Fruit fly (Drosophila melanogaster): ENCODE results near the gene CG9917.

Gene CG9917

DNA sequence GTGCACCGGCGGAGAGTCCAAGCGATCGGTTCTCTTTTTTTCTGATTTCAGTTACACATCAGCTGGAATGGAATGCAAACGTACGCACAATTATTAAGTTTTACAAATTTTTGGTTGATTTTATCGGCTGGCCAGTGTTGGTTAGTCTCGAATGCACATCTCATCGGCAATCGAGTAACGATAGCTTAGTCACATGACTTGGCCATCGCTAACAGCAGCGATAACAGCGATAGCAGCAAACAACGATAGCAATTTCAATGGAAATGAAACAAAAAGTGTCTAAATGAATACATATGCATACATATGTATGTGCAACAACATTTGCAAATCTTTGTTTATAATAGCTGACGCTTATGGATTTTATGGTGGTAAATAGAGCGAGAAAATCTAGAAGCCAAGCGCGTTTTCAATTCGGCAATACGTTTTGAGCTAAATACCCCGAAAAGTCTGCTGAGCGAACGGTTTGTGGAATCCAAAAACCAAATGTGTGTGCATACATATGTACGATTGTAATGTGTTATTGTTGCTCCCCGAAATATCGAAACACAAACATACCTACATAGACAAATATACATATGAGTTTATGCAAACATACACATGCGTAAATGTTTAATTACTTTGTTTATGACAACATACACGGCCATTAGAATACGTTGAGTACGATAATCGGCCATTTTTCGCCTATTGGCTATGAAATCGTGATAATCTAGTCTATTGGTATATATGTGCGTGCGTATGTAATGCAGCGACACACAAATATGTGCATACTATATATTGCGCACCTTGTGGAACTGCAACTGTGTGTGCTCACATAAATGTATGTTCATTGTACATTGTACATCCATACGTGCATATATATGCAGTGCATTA is 26.4 kb downstream of the CG9917 start, which contains the start of gene CG3632 (continued):
- TF ChIP-seq CG3281 (GFP tag; optimal IDR thresholded peaks at IDR 0.05) (peak; percentile 23), zfh1 (GFP tag; IDR thresholded peaks at IDR 0.05) (0 out of 3 replicates have a peak, but pooled peaks have one; percentile 19), rib (GFP tag; IDR thresholded peaks at IDR 0.05) (peak; percentile 61; the same call in 1 of the 2 replicates), BEAF-32 (GFP tag; optimal IDR thresholded peaks at IDR 0.05) (peak; percentile 82), shn (GFP tag; optimal IDR thresholded peaks at IDR 0.05) (peak; percentile 1), NC2α (GFP tag; optimal IDR thresholded peaks at IDR 0.05) (no peak), Med (GFP tag) (peak; percentile 95), Hr51 (GFP tag; optimal IDR thresholded peaks at IDR 0.05) (peak in 1 of 2 experiments; percentile 24), dpn (GFP tag; optimal IDR thresholded peaks at IDR 0.05) (peak; percentile 59 to 65), CG12155 (GFP tag; optimal IDR thresholded peaks at IDR 0.05) (peak; percentile 53), CG4617 (GFP tag; optimal IDR thresholded peaks at IDR 0.05; ENCODE audit: borderline replicate concordance) (peak; percentile 71), Blimp-1 (GFP tag; optimal IDR thresholded peaks at IDR 0.05) (peak; percentile 62), sd (tag; optimal IDR thresholded peaks at IDR 0.05) (peak; percentile 64), CG4328 (GFP tag; optimal IDR thresholded peaks at IDR 0.05) (no peak), CG15269 (tag; optimal IDR thresholded peaks at IDR 0.05) (no peak), CG9727 (GFP tag; optimal IDR thresholded peaks at IDR 0.05) (peak; percentile 7), Atf-2 (GFP tag; optimal IDR thresholded peaks at IDR 0.05) (peak; percentile 17), Sry-δ (GFP tag; optimal IDR thresholded peaks at IDR 0.05) (peak; percentile 94), Oli (tag; optimal IDR thresholded peaks at IDR 0.05) (no peak), Xbp1 (GFP tag; optimal IDR thresholded peaks at IDR 0.05) (peak; percentile 42), Lim3 (GFP tag; IDR thresholded peaks at IDR 0.05) (no peak), CG6175 (GFP tag; IDR thresholded peaks at IDR 0.05) (peak; percentile 39; the same call in 1 of the 3 replicates), hb (GFP tag; IDR thresholded peaks at IDR 0.05; ENCODE audit: partially characterized antibody) (peak; percentile 85), NC2β (GFP tag; optimal IDR thresholded peaks at IDR 0.05) (peak; percentile 27), CG12659 (GFP tag; optimal IDR thresholded peaks at IDR 0.05) (peak; percentile 78), CG7963 (GFP tag; IDR thresholded peaks at IDR 0.05; ENCODE audit: partially characterized antibody) (peak; percentile 89), chinmo (GFP tag; IDR thresholded peaks at IDR 0.05; ENCODE audit: partially characterized antibody) (peak; percentile 88; the same call in 3 of the 4 replicates), zf30C (GFP tag; optimal IDR thresholded peaks at IDR 0.05) (no peak), GATAe (GFP tag; conservative IDR thresholded peaks at IDR 0.05) (no peak), slbo (GFP tag; IDR thresholded peaks at IDR 0.05) (peak; percentile 63; the same call in 1 of the 2 replicates), CG6791 (GFP tag; IDR thresholded peaks at IDR 0.05; ENCODE audit: partially characterized antibody) (peak; percentile 94), MBD-R2 (GFP tag; IDR thresholded peaks at IDR 0.05) (peak; percentile 83), CG12942 (GFP tag; optimal IDR thresholded peaks at IDR 0.05) (peak; percentile 6), sug (tag; optimal IDR thresholded peaks at IDR 0.05) (peak; percentile 46), trem (tag; optimal IDR thresholded peaks at IDR 0.05) (peak; percentile 26), ERR (GFP tag; optimal IDR thresholded peaks at IDR 0.05) (peak; percentile 49), prd (optimal IDR thresholded peaks at IDR 0.05) (no peak), prd (GFP tag; IDR thresholded peaks at IDR 0.05) (no peak), lilli (GFP tag; optimal IDR thresholded peaks at IDR 0.05) (peak; percentile 77), Hr78 (GFP tag; optimal IDR thresholded peaks at IDR 0.05) (no peak), CG10431 (GFP tag; optimal IDR thresholded peaks at IDR 0.05) (no peak), grn (GFP tag; optimal IDR thresholded peaks at IDR 0.05) (peak; percentile 88), CG18764 (GFP tag; optimal IDR thresholded peaks at IDR 0.05) (peak; percentile 6), CG3065 (GFP tag; optimal IDR thresholded peaks at IDR 0.05) (no peak), amos (GFP tag; IDR thresholded peaks at IDR 0.05; ENCODE audit: partially characterized antibody) (peak; percentile 90; the same call in 1 of the 2 replicates), Scr (GFP tag; IDR thresholded peaks at IDR 0.05; ENCODE audit: partially characterized antibody) (peak; percentile 76), CG14710 (tag; optimal IDR thresholded peaks at IDR 0.05) (peak; percentile 34)
